Fruit fly (Drosophila melanogaster) whole organism, embryonic: ENCODE data around the gene mRpS11.

ENCODE experiments used
- Bgb ChIP-seq: fragments of 200-800 bp; sonication (Bioruptor generic); IDR thresholded peaks from 2 replicates; pipeline ENCODE4 v1.3.6; 2022; ENCODE audit warnings: missing biosample characterization, missing genetic modification characterization; ENCODE audit not compliant: partially characterized antibody
- CG10654 ChIP-seq: fragments of 200-800 bp; sonication (Bioruptor generic); optimal IDR thresholded peaks from 2 replicates; lab custom pipeline; 2016; ENCODE audit warnings: missing biosample characterization, missing genetic modification characterization
- CG11247 ChIP-seq: fragments of 200-800 bp; sonication (Bioruptor generic); IDR thresholded peaks from 2 replicates; pipeline ENCODE4 v1.3.6; 2022; ENCODE audit warnings: missing biosample characterization, missing genetic modification characterization
- CG11695 ChIP-seq: fragments of 200-800 bp; sonication (Bioruptor generic); IDR thresholded peaks from 3 replicates; pipeline ENCODE4 v1.3.6; 2022; ENCODE audit warnings: missing biosample characterization, missing genetic modification characterization
- CG12155 ChIP-seq: fragments of 200-800 bp; sonication (Bioruptor generic); optimal IDR thresholded peaks from 3 replicates; lab custom pipeline; 2016; ENCODE audit warnings: missing biosample characterization, missing genetic modification characterization
- CG14441 ChIP-seq: fragments of 200-800 bp; sonication (Bioruptor generic); IDR thresholded peaks from 2 replicates; pipeline ENCODE4 v1.3.6; 2022; ENCODE audit warnings: missing biosample characterization, missing genetic modification characterization
- CG15696 ChIP-seq: fragments of 200-800 bp; sonication (Bioruptor generic); optimal IDR thresholded peaks from 2 replicates; lab custom pipeline; 2019; ENCODE audit warnings: missing biosample characterization, mild to moderate bottlenecking, missing genetic modification characterization, moderate library complexity
- CG1602 ChIP-seq: fragments of 200-800 bp; sonication (Bioruptor generic); optimal IDR thresholded peaks from 3 replicates; lab custom pipeline; 2016; ENCODE audit warnings: missing biosample characterization, missing genetic modification characterization
- CG17829 ChIP-seq: fragments of 200-800 bp; optimal IDR thresholded peaks from 2 replicates; lab custom pipeline; 2019; ENCODE audit warnings: missing biosample characterization, mild to moderate bottlenecking, missing genetic modification characterization, moderate library complexity
- CG18011 ChIP-seq: fragments of 200-800 bp; sonication (Bioruptor generic); optimal IDR thresholded peaks from 2 replicates; lab custom pipeline; 2017; ENCODE audit warnings: missing biosample characterization, missing genetic modification characterization, mild to moderate bottlenecking, moderate library complexity, missing genotype
- CG18764 ChIP-seq: fragments of 200-800 bp; sonication (Bioruptor generic); optimal IDR thresholded peaks from 3 replicates; lab custom pipeline; 2016; ENCODE audit warnings: missing biosample characterization, missing genetic modification characterization
- CG2129 ChIP-seq: fragments of 200-800 bp; sonication (Bioruptor generic); IDR thresholded peaks from 2 replicates; pipeline ENCODE4 v1.3.6; 2022; ENCODE audit warnings: missing biosample characterization, missing genetic modification characterization; ENCODE audit not compliant: partially characterized antibody
- CG30431 ChIP-seq: fragments of 200-800 bp; sonication (Bioruptor generic); optimal IDR thresholded peaks from 2 replicates; lab custom pipeline; 2017; ENCODE audit warnings: missing biosample characterization, missing genetic modification characterization
- CG31365 ChIP-seq: fragments of 200-800 bp; sonication (Bioruptor generic); optimal IDR thresholded peaks from 2 replicates; lab custom pipeline; 2018; ENCODE audit warnings: missing biosample characterization, mild to moderate bottlenecking, missing genetic modification characterization
- CG33557 ChIP-seq: fragments of 200-800 bp; sonication (Bioruptor generic); optimal IDR thresholded peaks from 2 replicates; lab custom pipeline; 2019; ENCODE audit warnings: missing biosample characterization, mild to moderate bottlenecking, missing genetic modification characterization, moderate library complexity
- CG3847 ChIP-seq: fragments of 200-800 bp; sonication (Bioruptor generic); IDR thresholded peaks from 2 replicates; pipeline ENCODE4 v1.3.6; 2022; ENCODE audit warnings: missing biosample characterization, missing genetic modification characterization
- CG6175 ChIP-seq: fragments of 200-800 bp; sonication (Bioruptor generic); IDR thresholded peaks from 3 replicates; pipeline ENCODE4 v1.3.6; 2022; ENCODE audit warnings: missing biosample characterization, missing genetic modification characterization
- CG6854 ChIP-seq: fragments of 200-800 bp; sonication (Bioruptor generic); optimal IDR thresholded peaks from 3 replicates; lab custom pipeline; 2017; ENCODE audit warnings: missing biosample characterization, mild to moderate bottlenecking, missing genetic modification characterization
- CG8290 ChIP-seq, 3 experiments: fragments of 200-800 bp; sonication (Bioruptor generic); optimal IDR thresholded peaks; 2 replicates each; lab custom pipeline; 2016 to 2019; ENCODE audit warnings: missing biosample characterization in 3 of 3, missing genetic modification characterization in 3 of 3, mild to moderate bottlenecking in 2 of 3, moderate library complexity in 1 of 3
- D19A ChIP-seq: fragments of 200-800 bp; optimal IDR thresholded peaks from 3 replicates; lab custom pipeline; 2019; ENCODE audit warnings: missing biosample characterization, mild to moderate bottlenecking, missing genetic modification characterization, moderate library complexity
- Deaf1 ChIP-seq: fragments of 200-800 bp; optimal IDR thresholded peaks from 3 replicates; lab custom pipeline; 2019; ENCODE audit warnings: missing biosample characterization, mild to moderate bottlenecking, missing genetic modification characterization, moderate library complexity
- ERR ChIP-seq: fragments of 200-800 bp; sonication (Bioruptor generic); optimal IDR thresholded peaks from 2 replicates; lab custom pipeline; 2016; ENCODE audit warnings: missing biosample characterization, missing genetic modification characterization
- Eip74EF ChIP-seq, 2 experiments: fragments of 200-800 bp in 1 of 2; fragments of >200 bp in 1 of 2; sonication (Bioruptor generic) in 1 of 2; optimal IDR thresholded peaks; 2 replicates each; lab custom pipeline; 2017 to 2019; ENCODE audit warnings: missing biosample characterization in 2 of 2, missing genetic modification characterization in 2 of 2, mild to moderate bottlenecking in 1 of 2, moderate library complexity in 1 of 2
- Hmr ChIP-seq: fragments of 200-800 bp; sonication (Bioruptor generic); optimal IDR thresholded peaks from 3 replicates; lab custom pipeline; 2017; ENCODE audit warnings: mild to moderate bottlenecking, missing biosample characterization, missing genetic modification reagents, missing genetic modification characterization
- Meics ChIP-seq: fragments of 200-800 bp; sonication (Bioruptor generic); optimal IDR thresholded peaks from 2 replicates; lab custom pipeline; 2017; ENCODE audit warnings: missing biosample characterization, mild to moderate bottlenecking, missing genetic modification characterization
- Nf-YA ChIP-seq: fragments of 200-800 bp; sonication (Bioruptor generic); IDR thresholded peaks from 2 replicates; pipeline ENCODE4 v1.3.6; 2022; ENCODE audit warnings: missing biosample characterization, missing genetic modification characterization
- Nf-YB ChIP-seq: fragments of 200-800 bp; sonication (Bioruptor generic); optimal IDR thresholded peaks from 3 replicates; lab custom pipeline; 2019; ENCODE audit warnings: missing biosample characterization, mild to moderate bottlenecking, missing genetic modification characterization, moderate library complexity
- Six4 ChIP-seq: fragments of 200-800 bp; sonication (Bioruptor generic); optimal IDR thresholded peaks from 2 replicates; lab custom pipeline; 2016; ENCODE audit warnings: missing biosample characterization, missing genetic modification characterization
- Sox100B ChIP-seq: fragments of 200-800 bp; sonication (Bioruptor generic); optimal IDR thresholded peaks from 3 replicates; lab custom pipeline; 2018; ENCODE audit warnings: missing biosample characterization, mild to moderate bottlenecking, missing genetic modification characterization
- Sry-δ ChIP-seq: fragments of 200-800 bp; sonication (Bioruptor generic); optimal IDR thresholded peaks from 2 replicates; lab custom pipeline; 2016; ENCODE audit warnings: missing biosample characterization, missing genetic modification characterization
- Trl ChIP-seq, 3 experiments: fragments of >200 bp in 2 of 3; fragments of 200-800 bp in 1 of 3; sonication (Bioruptor generic) in 1 of 3; optimal IDR thresholded peaks; 2 replicates in 1 of 3; 3 replicates in 2 of 3; lab custom pipeline; 2016 to 2017; ENCODE audit warnings: missing biosample characterization in 1 of 3, missing genetic modification characterization in 1 of 3
- Xrp1 ChIP-seq: fragments of 200-800 bp; sonication (Bioruptor generic); IDR thresholded peaks from 2 replicates; pipeline ENCODE4 v1.3.6; 2022; ENCODE audit warnings: missing biosample characterization, missing genetic modification characterization
- ci ChIP-seq: fragments of 200-800 bp; sonication (Bioruptor generic); IDR thresholded peaks from 3 replicates; pipeline ENCODE4 v1.3.6; 2022; ENCODE audit warnings: missing biosample characterization, missing genetic modification characterization
- esg ChIP-seq: fragments of 200-800 bp; sonication (Bioruptor generic); conservative IDR thresholded peaks from 2 replicates; pipeline ENCODE4 v1.3.6; 2022; ENCODE audit warnings: missing biosample characterization, missing genetic modification characterization
- fd102C ChIP-seq: fragments of 200-800 bp; sonication (Bioruptor generic); optimal IDR thresholded peaks from 2 replicates; lab custom pipeline; 2018; ENCODE audit warnings: missing biosample characterization, mild to moderate bottlenecking, missing genetic modification characterization, moderate library complexity
- her ChIP-seq: fragments of 200-800 bp; sonication (Bioruptor generic); optimal IDR thresholded peaks from 2 replicates; lab custom pipeline; 2016; ENCODE audit warnings: missing biosample characterization, missing genetic modification characterization
- kah ChIP-seq: fragments of 200-800 bp; sonication (Bioruptor generic); optimal IDR thresholded peaks from 2 replicates; lab custom pipeline; 2018; ENCODE audit warnings: missing biosample characterization, mild to moderate bottlenecking, missing genetic modification characterization
- kni ChIP-seq: fragments of 200-800 bp; sonication (Bioruptor generic); optimal IDR thresholded peaks from 3 replicates; lab custom pipeline; 2017; ENCODE audit warnings: mild to moderate bottlenecking, missing biosample characterization, missing genetic modification reagents, missing genetic modification characterization
- lab ChIP-seq: fragments of 200-800 bp; sonication (Bioruptor generic); optimal IDR thresholded peaks from 3 replicates; lab custom pipeline; 2017; ENCODE audit warnings: missing biosample characterization, missing genetic modification characterization, mild to moderate bottlenecking, moderate library complexity, missing genetic modification reagents
- odd ChIP-seq: fragments of 200-800 bp; sonication (Bioruptor generic); optimal IDR thresholded peaks from 2 replicates; lab custom pipeline; 2017; ENCODE audit warnings: missing biosample characterization, mild to moderate bottlenecking, missing genetic modification characterization
- pan ChIP-seq, 4 experiments: fragments of >200 bp in 3 of 4; fragments of 200-800 bp in 1 of 4; sonication (Bioruptor generic) in 1 of 4; optimal IDR thresholded peaks in 3 of 4; IDR thresholded peaks in 1 of 4; 2 replicates each; pipeline versions ENCODE4 v1.3.6 to Lab custom; 2017 to 2022; ENCODE audit warnings: missing biosample characterization in 2 of 4, missing genetic modification characterization in 2 of 4, mixed read lengths in 1 of 4
- pfk ChIP-seq: fragments of 200-800 bp; sonication (Bioruptor generic); optimal IDR thresholded peaks from 2 replicates; lab custom pipeline; 2018; ENCODE audit warnings: missing biosample characterization, mild to moderate bottlenecking, missing genetic modification characterization, moderate library complexity
- sima ChIP-seq: fragments of 200-800 bp; sonication (Bioruptor generic); optimal IDR thresholded peaks from 2 replicates; lab custom pipeline; 2016; ENCODE audit warnings: missing biosample characterization, missing genetic modification characterization
- wek ChIP-seq: fragments of 200-800 bp; sonication (Bioruptor generic); optimal IDR thresholded peaks from 3 replicates; lab custom pipeline; 2018; ENCODE audit warnings: missing biosample characterization, mild to moderate bottlenecking, missing genetic modification characterization, moderate library complexity
- wor ChIP-seq: fragments of 200-800 bp; sonication (Bioruptor generic); IDR thresholded peaks from 2 replicates; pipeline ENCODE4 v1.3.6; 2022; ENCODE audit warnings: missing biosample characterization, missing genetic modification characterization
- zfh2 ChIP-seq: fragments of 200-800 bp; sonication (Bioruptor generic); optimal IDR thresholded peaks from 2 replicates; lab custom pipeline; 2016; ENCODE audit warnings: missing biosample characterization, missing genetic modification characterization

mRpS11 gene

DNA sequence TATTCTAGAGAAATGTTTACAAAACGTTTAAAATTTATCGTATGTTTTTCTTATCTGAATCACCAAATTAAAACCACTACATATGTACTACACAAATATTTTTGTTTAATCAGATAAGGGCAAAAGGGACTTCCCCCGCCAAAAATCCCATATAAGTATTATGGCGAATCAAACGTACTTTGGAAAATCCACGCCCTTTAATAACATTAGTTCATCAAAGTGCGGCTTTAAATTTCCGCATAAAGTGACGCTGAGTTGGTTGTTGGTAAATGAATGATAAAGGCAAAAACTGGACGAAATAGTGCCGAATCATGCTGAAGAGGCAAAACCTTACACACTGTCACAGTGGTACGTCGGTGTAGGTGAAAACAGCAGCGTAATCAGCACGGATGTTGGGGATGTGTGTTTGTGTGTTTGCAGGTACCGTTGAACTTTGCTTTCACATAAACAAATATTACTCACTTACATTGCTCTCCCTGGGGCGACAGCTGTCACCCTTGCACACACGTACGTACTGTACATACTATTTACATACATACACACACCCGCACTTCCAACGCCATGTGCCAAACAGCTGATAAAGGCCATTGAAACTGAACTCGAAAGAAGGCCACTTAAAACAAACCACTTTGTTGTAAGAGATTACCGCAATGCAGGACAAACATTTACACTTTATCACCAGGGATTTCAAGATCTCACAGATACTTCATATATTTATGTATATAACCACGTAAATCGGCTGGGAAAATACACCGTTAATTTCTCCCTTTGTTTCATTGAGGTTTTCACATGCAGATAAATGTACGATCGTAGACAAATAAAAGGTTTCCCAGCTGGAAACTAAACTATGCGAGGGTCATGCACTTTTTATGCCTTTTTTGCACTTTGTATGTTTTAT, 6.7 kb downstream of the mRpS11 start (continued):
- TF ChIP-seq kah (GFP tag; lab: Kevin White, UChicago) (peak; percentile 65), sima (GFP tag; lab: Kevin White, UChicago) (no peak), D19A (tag; lab: Kevin White, UChicago) (no peak), pfk (GFP tag; lab: Kevin White, UChicago) (peak; percentile 5), Bgb (no peak; the same call in 1 of the 2 replicates), her (peak; percentile 33), CG14441 (0 out of 2 replicates have a peak, but pooled peaks have one; percentile 10), CG2129 (GFP tag; lab: Robert Waterston, UW) (no peak), Meics (GFP tag; lab: Kevin White, UChicago) (peak; percentile 42), CG18764 (GFP tag; lab: Kevin White, UChicago) (no peak), CG3847 (GFP tag; lab: Robert Waterston, UW) (no peak), CG11247 (no peak), esg (GFP tag; lab: Robert Waterston, UW) (no peak), CG6175 (GFP tag; lab: Robert Waterston, UW) (no peak), CG15696 (tag; lab: Kevin White, UChicago) (peak; percentile 27), CG31365 (tag; lab: Kevin White, UChicago) (no peak), Nf-YA (no peak), Xrp1 (GFP tag; lab: Robert Waterston, UW) (peak; percentile 36; the same call in 1 of the 2 replicates), wor (GFP tag; lab: Robert Waterston, UW) (no peak), CG6854 (no peak), fd102C (GFP tag; lab: Kevin White, UChicago) (peak; percentile 62), Six4 (no peak), wek (GFP tag; lab: Kevin White, UChicago) (peak; percentile 73), CG1602 (GFP tag; lab: Kevin White, UChicago) (no peak), zfh2 (GFP tag; lab: Kevin White, UChicago) (no peak), Sox100B (GFP tag; lab: Kevin White, UChicago) (peak; percentile 43), Hmr (GFP tag; lab: Kevin White, UChicago) (peak; percentile 2), ERR (GFP tag; lab: Kevin White, UChicago) (no peak), pan (optimal IDR thresholded peaks at IDR 0.05; lab: Kevin White, UChicago) (no peak), pan (GFP tag; optimal IDR thresholded peaks at IDR 0.05 in 1 of 2, IDR thresholded peaks at IDR 0.05 in 1 of 2) (peak in 1 of 2 experiments; percentile 38), CG18011 (GFP tag; lab: Kevin White, UChicago) (no peak), CG10654 (GFP tag; lab: Kevin White, UChicago) (no peak), odd (GFP tag; lab: Kevin White, UChicago) (no peak), CG30431 (no peak), Eip74EF (GFP tag; optimal IDR thresholded peaks at IDR 0.05; lab: Kevin White, UChicago) (no peak), Trl (optimal IDR thresholded peaks at IDR 0.05; lab: Kevin White, UChicago) (peak in 1 of 2 experiments; percentile 14), Trl (GFP tag; optimal IDR thresholded peaks at IDR 0.05; lab: Kevin White, UChicago) (no peak), Nf-YB (GFP tag; lab: Kevin White, UChicago) (no peak), CG11695 (no peak), CG8290 (GFP tag; optimal IDR thresholded peaks at IDR 0.05; lab: Kevin White, UChicago) (no peak), CG8290 (tag; optimal IDR thresholded peaks at IDR 0.05; lab: Kevin White, UChicago) (peak; percentile 13 to 74), CG12155 (GFP tag; lab: Kevin White, UChicago) (no peak), kni (GFP tag; lab: Kevin White, UChicago) (peak; percentile 86), ci (GFP tag; lab: Robert Waterston, UW) (peak; percentile 55; the same call in 1 of the 3 replicates), Sry-δ (GFP tag; lab: Kevin White, UChicago) (no peak), CG17829 (tag; lab: Kevin White, UChicago) (no peak), lab (GFP tag; lab: Kevin White, UChicago) (peak; percentile 56), CG33557 (GFP tag; lab: Kevin White, UChicago) (peak; percentile 63), Deaf1 (tag; lab: Kevin White, UChicago) (no peak)
